Worm (Caenorhabditis elegans) whole organism, L4/young adult: ENCODE measurements around the gene F08D12.4.

Experiments used
- W03F9.2 ChIP-seq: fragments of 150-350 bp; optimal IDR thresholded peaks from 2 replicates; lab custom pipeline; 2014; ENCODE audit warnings: missing biosample characterization, missing genetic modification characterization
- him-1 ChIP-seq: sonication (generic microtip); optimal IDR thresholded peaks from 2 replicates; lab custom pipeline; 2016; ENCODE audit warnings: missing genotype, missing genetic modification reagents, missing genetic modification characterization, missing compliant biosample characterization

- TF ChIP-seq W03F9.2 (tag; lab: Kevin White, UChicago) (no peak), him-1 (no peak)
These were observed 29.8 kb downstream of the F08D12.4 start, which contains the start of gene K12H6.12 for ce11 chrII:2807674-2808206.
